Worm (Caenorhabditis elegans) whole organism, midembryonic: ENCODE measurements around the gene hrpa-2.

Source experiments
- tab-1 ChIP-seq: fragments of 200-800 bp; sonication (Bioruptor generic); IDR thresholded peaks from 2 replicates; pipeline ENCODE4 v1.3.6; 2022; ENCODE audit warnings: missing genetic modification characterization, missing compliant biosample characterization
- ztf-23 ChIP-seq: fragments of 200-800 bp; sonication (Bioruptor generic); IDR thresholded peaks from 2 replicates; pipeline ENCODE4 v1.3.6; 2022; ENCODE audit warnings: missing genetic modification reagents, missing genetic modification characterization, missing compliant biosample characterization
- ztf-29 ChIP-seq: fragments of 200-800 bp; sonication (Bioruptor generic); IDR thresholded peaks from 2 replicates; pipeline ENCODE4 v1.3.6; 2022; ENCODE audit warnings: missing genetic modification reagents, missing genetic modification characterization, missing compliant biosample characterization

- TF ChIP-seq ztf-23 (GFP tag; lab: Robert Waterston, UW) = no peak
- no peak for TF ChIP-seq tab-1 (GFP tag; lab: Robert Waterston, UW)
- no peak for TF ChIP-seq ztf-29
Measured at ce11 chrX:5174256-5174655, 41.9 kb upstream of the hrpa-2 start, which contains the start of gene zchc-1A.
